Worm (Caenorhabditis elegans) whole organism, late embryonic: ENCODE results near the gene F39B3.3.
"Not testable (repeated sequence)": the region's sequence is repeated elsewhere in the genome, so short reads cannot be mapped to it uniquely, and the experiment has no call there.

Experiments used
- ceh-18 ChIP-seq: sonication (generic microtip); optimal IDR thresholded peaks from 2 replicates; lab custom pipeline; 2016; ENCODE audit warnings: missing genetic modification characterization, missing compliant biosample characterization
- ceh-2 ChIP-seq: sonication (generic microtip); optimal IDR thresholded peaks from 2 replicates; lab custom pipeline; 2016; ENCODE audit warnings: missing genotype, missing genetic modification characterization, missing compliant biosample characterization
- ceh-31 ChIP-seq: sonication (generic microtip); optimal IDR thresholded peaks from 2 replicates; lab custom pipeline; 2016; ENCODE audit warnings: missing genetic modification characterization, missing compliant biosample characterization
- ceh-34 ChIP-seq: sonication (generic microtip); optimal IDR thresholded peaks from 2 replicates; lab custom pipeline; 2016; ENCODE audit warnings: mild to moderate bottlenecking, missing genetic modification characterization, missing compliant biosample characterization
- elt-2 ChIP-seq: sonication (generic microtip); optimal IDR thresholded peaks from 2 replicates; lab custom pipeline; 2016; ENCODE audit warnings: missing genetic modification reagents, missing genetic modification characterization, missing compliant biosample characterization
- elt-4 ChIP-seq: sonication (generic microtip); optimal IDR thresholded peaks from 2 replicates; lab custom pipeline; 2016; ENCODE audit warnings: missing genetic modification characterization, missing compliant biosample characterization
- ets-4 ChIP-seq: sonication (generic microtip); optimal IDR thresholded peaks from 2 replicates; lab custom pipeline; 2016; ENCODE audit warnings: missing genetic modification characterization, missing compliant biosample characterization
- eyg-1 ChIP-seq: sonication (generic microtip); optimal IDR thresholded peaks from 2 replicates; lab custom pipeline; 2016; ENCODE audit warnings: missing genotype, missing genetic modification characterization, missing compliant biosample characterization
- fax-1 ChIP-seq: sonication (generic microtip); optimal IDR thresholded peaks from 2 replicates; lab custom pipeline; 2016; ENCODE audit warnings: missing genotype, missing genetic modification characterization, missing compliant biosample characterization
- fkh-10 ChIP-seq: fragments of 150-350 bp; optimal IDR thresholded peaks from 2 replicates; lab custom pipeline; 2014; ENCODE audit warnings: missing biosample characterization, missing genetic modification reagents, missing genetic modification characterization
- fkh-6 ChIP-seq: sonication (generic microtip); optimal IDR thresholded peaks from 2 replicates; lab custom pipeline; 2016; ENCODE audit warnings: missing genetic modification characterization, missing compliant biosample characterization
- hlh-30 ChIP-seq: sonication (generic microtip); optimal IDR thresholded peaks from 2 replicates; lab custom pipeline; 2017; ENCODE audit warnings: antibody characterized with exemption, missing genetic modification characterization, missing compliant biosample characterization; ENCODE audit not compliant: insufficient read depth
- lim-6 ChIP-seq: sonication (generic microtip); optimal IDR thresholded peaks from 2 replicates; lab custom pipeline; 2016; ENCODE audit warnings: missing genetic modification characterization, missing compliant biosample characterization
- nfya-1 ChIP-seq: sonication (generic microtip); optimal IDR thresholded peaks from 2 replicates; lab custom pipeline; 2017; ENCODE audit warnings: missing genetic modification characterization, mild to moderate bottlenecking, missing compliant biosample characterization, antibody characterized with exemption, moderate library complexity
- pha-4 ChIP-seq: fragments of 150-350 bp; optimal IDR thresholded peaks from 2 replicates; lab custom pipeline; 2018; ENCODE audit warnings: missing biosample characterization, missing genetic modification reagents, missing genetic modification characterization
- pqm-1 ChIP-seq: sonication (generic microtip); optimal IDR thresholded peaks from 2 replicates; lab custom pipeline; 2016; ENCODE audit warnings: missing genetic modification characterization, missing compliant biosample characterization
- pros-1 ChIP-seq: fragments of 150-350 bp; optimal IDR thresholded peaks from 2 replicates; lab custom pipeline; 2014; ENCODE audit warnings: missing biosample characterization, missing genetic modification reagents, missing genetic modification characterization
- ref-2 ChIP-seq: sonication (generic microtip); optimal IDR thresholded peaks from 2 replicates; lab custom pipeline; 2016; ENCODE audit warnings: missing genetic modification characterization, missing compliant biosample characterization
- rnt-1 ChIP-seq: sonication (generic microtip); optimal IDR thresholded peaks from 2 replicates; lab custom pipeline; 2016; ENCODE audit warnings: missing genetic modification characterization, missing compliant biosample characterization
- sdc-2 ChIP-seq: sonication (generic microtip); optimal IDR thresholded peaks from 2 replicates; lab custom pipeline; 2016; ENCODE audit warnings: missing genotype, missing genetic modification characterization, missing compliant biosample characterization
- sox-2 ChIP-seq: fragments of 200-800 bp; sonication (Bioruptor generic); IDR thresholded peaks from 2 replicates; pipeline ENCODE4 v1.3.6; 2022; ENCODE audit warnings: missing genetic modification reagents, missing genetic modification characterization, missing compliant biosample characterization
- syd-9 ChIP-seq: sonication (generic microtip); optimal IDR thresholded peaks from 2 replicates; lab custom pipeline; 2016; ENCODE audit warnings: mild to moderate bottlenecking, missing genetic modification characterization, moderate library complexity, missing compliant biosample characterization
- tbx-2 ChIP-seq: sonication (generic microtip); optimal IDR thresholded peaks from 2 replicates; lab custom pipeline; 2016; ENCODE audit warnings: missing genetic modification characterization, missing compliant biosample characterization
- ttx-3 ChIP-seq: sonication (generic microtip); optimal IDR thresholded peaks from 2 replicates; lab custom pipeline; 2016; ENCODE audit warnings: missing genetic modification reagents, missing genetic modification characterization, missing compliant biosample characterization
- unc-3 ChIP-seq, 2 experiments: fragments of 200-800 bp in 1 of 2; sonication (Bioruptor generic) in 1 of 2; sonication (generic microtip) in 1 of 2; conservative IDR thresholded peaks in 1 of 2; optimal IDR thresholded peaks in 1 of 2; 2 replicates each; pipeline versions ENCODE4 v1.3.6 to Lab custom; 2016 to 2022; ENCODE audit warnings: missing compliant biosample characterization in 2 of 2, missing genetic modification characterization in 2 of 2, missing genetic modification reagents in 1 of 2
- unc-42 ChIP-seq: sonication (generic microtip); optimal IDR thresholded peaks from 2 replicates; lab custom pipeline; 2016; ENCODE audit warnings: missing genotype, missing genetic modification characterization, missing compliant biosample characterization
- unc-55 ChIP-seq: sonication (generic microtip); optimal IDR thresholded peaks from 2 replicates; lab custom pipeline; 2017; ENCODE audit warnings: missing biosample characterization, missing genetic modification reagents, missing genetic modification characterization
- ztf-16 ChIP-seq: sonication (generic microtip); optimal IDR thresholded peaks from 2 replicates; lab custom pipeline; 2017; ENCODE audit warnings: missing genetic modification characterization, missing compliant biosample characterization

F39B3.3 gene

ce11 chrX:17553772-17554171 lies 25.1 kb downstream of the F39B3.3 start:
- TF ChIP-seq pha-4 (tag; lab: Kevin White, UChicago) (no peak), unc-55 (GFP tag; lab: Kevin White, UChicago) (no peak), fkh-6 (tag; lab: Kevin White, UChicago) (no peak), eyg-1 (tag; lab: Kevin White, UChicago) (no peak), elt-2 (tag; lab: Kevin White, UChicago) (no peak), ets-4 (tag; lab: Kevin White, UChicago) (no peak), tbx-2 (no peak), ztf-16 (tag; lab: Kevin White, UChicago) (no peak)

ce11 chrX:17550755-17551154 lies 28.2 kb downstream of the F39B3.3 start, which contains the start of gene hlh-28:
Gene hlh-28, plus strand, starts transcription at chrX:17551055.
- not testable (repeated sequence) for TF ChIP-seq eyg-1 (tag; lab: Kevin White, UChicago); pqm-1 (tag; lab: Kevin White, UChicago); sox-2 (GFP tag; lab: Robert Waterston, UW)

ce11 chrX:17548539-17548938 lies 30.4 kb downstream of the F39B3.3 start, which contains the start of gene hlh-29:
Gene hlh-29, minus strand, starts transcription at chrX:17548639.
- not testable (repeated sequence) for TF ChIP-seq sdc-2 (tag; lab: Kevin White, UChicago); syd-9 (tag; lab: Kevin White, UChicago); fkh-10 (GFP tag; lab: Kevin White, UChicago)

- TF ChIP-seq ceh-2 (no peak), sdc-2 (tag; lab: Kevin White, UChicago) (peak; percentile 97)
Measured at ce11 chrX:17545498-17545897, 33.4 kb downstream of the F39B3.3 start.

ce11 chrX:17544349-17544936 lies 34.5 kb downstream of the F39B3.3 start:
- TF ChIP-seq sdc-2 (tag; lab: Kevin White, UChicago) (peak; percentile 99), ceh-31 (peak; percentile 58), unc-42 (tag; lab: Kevin White, UChicago) (peak; percentile 58), tbx-2 (peak; percentile 43), ceh-34 (tag; lab: Kevin White, UChicago) (peak; percentile 35), ttx-3 (tag; lab: Kevin White, UChicago) (no peak), nfya-1 (tag; lab: Kevin White, UChicago) (peak; percentile 44), ceh-18 (peak; percentile 66), rnt-1 (tag; lab: Kevin White, UChicago) (peak; percentile 26), ceh-2 (peak; percentile 15), fkh-10 (GFP tag; lab: Kevin White, UChicago) (no peak), ref-2 (tag; lab: Kevin White, UChicago) (peak; percentile 44), elt-4 (tag; lab: Kevin White, UChicago) (no peak)

- TF ChIP-seq hlh-30 (tag; lab: Kevin White, UChicago) (peak; percentile 13), ref-2 (tag; lab: Kevin White, UChicago) (no peak), ceh-18 (no peak), lim-6 (tag; lab: Kevin White, UChicago) (no peak), unc-3 (GFP tag; conservative IDR thresholded peaks at IDR 0.05; lab: Robert Waterston, UW) (no peak), unc-3 (tag; optimal IDR thresholded peaks at IDR 0.05; lab: Kevin White, UChicago) (no peak), fax-1 (tag; lab: Kevin White, UChicago) (no peak), pros-1 (tag; lab: Kevin White, UChicago) (no peak), unc-42 (tag; lab: Kevin White, UChicago) (no peak)
- TF ChIP-seq, all 69 proteins: peak for 1
Measured at ce11 chrX:17539968-17540367, 38.9 kb downstream of the F39B3.3 start.
